Fruit fly (Drosophila melanogaster): ENCODE measurements around the gene Bin1.

DNA sequence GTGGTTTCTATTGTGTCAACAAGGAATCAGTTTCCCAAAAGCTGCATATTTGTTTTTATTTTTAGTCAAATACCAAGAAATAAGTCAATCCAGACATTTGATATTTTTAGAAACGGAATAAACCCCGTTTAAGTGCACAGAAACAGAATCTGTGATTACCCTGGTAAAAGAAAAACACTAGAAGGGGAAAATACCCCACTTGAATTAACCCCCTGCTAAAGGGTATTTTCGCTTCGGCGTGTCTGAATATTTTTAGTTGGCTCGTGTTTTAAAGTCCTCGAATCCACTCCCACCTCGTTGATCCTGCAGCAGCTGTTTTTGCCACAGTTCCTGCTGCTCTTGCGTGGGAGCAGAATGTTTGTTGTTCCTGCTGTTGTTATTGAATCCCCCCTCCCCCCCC, 1.6 kb downstream of the Bin1 start:
- TF ChIP-seq danr (GFP tag; IDR thresholded peaks at IDR 0.05) (no peak), zfh2 (GFP tag; optimal IDR thresholded peaks at IDR 0.05) (no peak), ara (GFP tag; IDR thresholded peaks at IDR 0.05) (no peak), Mrtf (GFP tag; IDR thresholded peaks at IDR 0.05) (no peak), PHDP (tag; optimal IDR thresholded peaks at IDR 0.05) (no peak), CG12071 (GFP tag; optimal IDR thresholded peaks at IDR 0.05) (no peak), vnd (GFP tag; IDR thresholded peaks at IDR 0.05; ENCODE audit: partially characterized antibody) (no peak), ssp (GFP tag; IDR thresholded peaks at IDR 0.05) (no peak), Poxn (GFP tag; IDR thresholded peaks at IDR 0.05) (no peak), zf30C (GFP tag; optimal IDR thresholded peaks at IDR 0.05) (no peak), chm (GFP tag; IDR thresholded peaks at IDR 0.05) (0 out of 2 replicates have a peak, but pooled peaks have one; percentile 23), usp (GFP tag; optimal IDR thresholded peaks at IDR 0.05) (no peak), Ravus (GFP tag; IDR thresholded peaks at IDR 0.05) (no peak), seq (GFP tag; IDR thresholded peaks at IDR 0.05) (no peak)
